Fruit fly (Drosophila melanogaster) whole organism, prepupa: Measurements from ENCODE around the gene Ets21C.
A peak's percentile ranks its signal among the peaks of the same experiment; 100 is the strongest.

ENCODE experiments used
- Blimp-1 ChIP-seq: fragments of 200-800 bp; sonication (Bioruptor generic); optimal IDR thresholded peaks from 3 replicates; lab custom pipeline; 2017; ENCODE audit warnings: missing biosample characterization, missing genetic modification characterization, mild to moderate bottlenecking, moderate library complexity, missing genetic modification reagents
- CG10631 ChIP-seq: fragments of 200-800 bp; sonication (Bioruptor generic); optimal IDR thresholded peaks from 2 replicates; lab custom pipeline; 2016; ENCODE audit warnings: missing biosample characterization, missing genetic modification characterization
- CG10669 ChIP-seq: fragments of 200-800 bp; sonication (Bioruptor generic); optimal IDR thresholded peaks from 3 replicates; lab custom pipeline; 2018; ENCODE audit warnings: missing biosample characterization, mild to moderate bottlenecking, missing genetic modification characterization, moderate library complexity
- CG11762 ChIP-seq: fragments of 200-800 bp; sonication (Bioruptor generic); optimal IDR thresholded peaks from 3 replicates; lab custom pipeline; 2016; ENCODE audit warnings: missing biosample characterization, missing genetic modification characterization; ENCODE audit not compliant: insufficient read depth
- CG11902 ChIP-seq: fragments of 200-800 bp; sonication (Bioruptor generic); optimal IDR thresholded peaks from 3 replicates; lab custom pipeline; 2016; ENCODE audit warnings: missing biosample characterization, missing genetic modification characterization
- CG15336 ChIP-seq: fragments of 200-800 bp; sonication (Bioruptor generic); IDR thresholded peaks from 2 replicates; pipeline ENCODE4 v1.3.6; 2022; ENCODE audit warnings: missing biosample characterization, missing genetic modification characterization
- CG1621 ChIP-seq: fragments of 200-800 bp; sonication (Bioruptor generic); optimal IDR thresholded peaks from 3 replicates; lab custom pipeline; 2018; ENCODE audit warnings: missing biosample characterization, mild to moderate bottlenecking, missing genetic modification characterization
- CG16779 ChIP-seq: fragments of 200-800 bp; sonication (Bioruptor generic); optimal IDR thresholded peaks from 3 replicates; lab custom pipeline; 2017; ENCODE audit warnings: missing biosample characterization, mild to moderate bottlenecking, missing genetic modification characterization
- CG3032 ChIP-seq: fragments of 200-800 bp; optimal IDR thresholded peaks from 2 replicates; lab custom pipeline; 2019; ENCODE audit warnings: missing biosample characterization, mild to moderate bottlenecking, missing genetic modification characterization, moderate library complexity
- CG32006 ChIP-seq: fragments of 200-800 bp; sonication (Bioruptor generic); optimal IDR thresholded peaks from 3 replicates; lab custom pipeline; 2017; ENCODE audit warnings: missing biosample characterization, mild to moderate bottlenecking, missing genetic modification characterization
- CG34406 ChIP-seq: fragments of 200-800 bp; sonication (Bioruptor generic); optimal IDR thresholded peaks from 3 replicates; lab custom pipeline; 2016; ENCODE audit warnings: missing biosample characterization, missing genetic modification characterization
- CG3919 ChIP-seq: fragments of 200-800 bp; sonication (Bioruptor generic); optimal IDR thresholded peaks from 3 replicates; lab custom pipeline; 2016; ENCODE audit warnings: missing biosample characterization, missing genetic modification characterization
- CG4318 ChIP-seq: fragments of 200-800 bp; sonication (Bioruptor generic); optimal IDR thresholded peaks from 3 replicates; lab custom pipeline; 2017; ENCODE audit warnings: missing biosample characterization, mild to moderate bottlenecking, missing genetic modification characterization
- CG6163 ChIP-seq: fragments of 200-800 bp; sonication (Bioruptor generic); IDR thresholded peaks from 3 replicates; pipeline ENCODE4 v1.3.6; 2022; ENCODE audit warnings: missing biosample characterization, missing genetic modification characterization
- CG6276 ChIP-seq: fragments of 200-800 bp; sonication (Bioruptor generic); optimal IDR thresholded peaks from 2 replicates; lab custom pipeline; 2017; ENCODE audit warnings: missing biosample characterization, mild to moderate bottlenecking, missing genetic modification characterization
- CG6808 ChIP-seq: fragments of 200-800 bp; sonication (Bioruptor generic); optimal IDR thresholded peaks from 3 replicates; lab custom pipeline; 2017; ENCODE audit warnings: missing biosample characterization, missing genetic modification characterization, mild to moderate bottlenecking, moderate library complexity, missing genetic modification reagents
- CG6854 ChIP-seq: fragments of 200-800 bp; sonication (Bioruptor generic); optimal IDR thresholded peaks from 2 replicates; lab custom pipeline; 2017; ENCODE audit warnings: missing biosample characterization, mild to moderate bottlenecking, missing genetic modification characterization
- CG8119 ChIP-seq: fragments of 200-800 bp; sonication (Bioruptor generic); IDR thresholded peaks from 3 replicates; pipeline ENCODE4 v1.3.6; 2022; ENCODE audit warnings: missing biosample characterization, missing genetic modification characterization
- CG8632 ChIP-seq: fragments of 200-800 bp; sonication (Bioruptor generic); optimal IDR thresholded peaks from 3 replicates; lab custom pipeline; 2016; ENCODE audit warnings: missing biosample characterization, missing genetic modification characterization
- CG9139 ChIP-seq: fragments of 200-800 bp; sonication (Bioruptor generic); optimal IDR thresholded peaks from 3 replicates; lab custom pipeline; 2017; ENCODE audit warnings: missing biosample characterization, mild to moderate bottlenecking, missing genetic modification characterization
- Eip75B ChIP-seq: fragments of 200-800 bp; sonication (Bioruptor generic); optimal IDR thresholded peaks from 3 replicates; lab custom pipeline; 2016; ENCODE audit warnings: missing biosample characterization, missing genetic modification characterization
- Eip78C ChIP-seq: fragments of 200-800 bp; sonication (Bioruptor generic); peaks from one replicate; lab custom pipeline; 2016; ENCODE audit warnings: missing biosample characterization, missing genetic modification characterization
- Eip93F ChIP-seq: fragments of 200-800 bp; sonication (Bioruptor generic); optimal IDR thresholded peaks from 2 replicates; lab custom pipeline; 2016; ENCODE audit warnings: missing biosample characterization, mild to moderate bottlenecking, missing genetic modification characterization
- Ets96B ChIP-seq: fragments of 200-800 bp; optimal IDR thresholded peaks from 2 replicates; lab custom pipeline; 2019; ENCODE audit warnings: missing biosample characterization, mild to moderate bottlenecking, missing genetic modification characterization, moderate library complexity
- Gug ChIP-seq: fragments of 200-800 bp; sonication (Bioruptor generic); IDR thresholded peaks from 2 replicates; pipeline ENCODE4 v1.3.6; 2022; ENCODE audit warnings: missing biosample characterization, missing genetic modification characterization
- Hr38 ChIP-seq: sonication (Bioruptor generic); optimal IDR thresholded peaks from 2 replicates; lab custom pipeline; 2016; ENCODE audit warnings: missing biosample characterization, missing genetic modification characterization
- Hr39 ChIP-seq: fragments of 200-800 bp; sonication (Bioruptor generic); optimal IDR thresholded peaks from 2 replicates; lab custom pipeline; 2016; ENCODE audit warnings: missing biosample characterization, missing genetic modification characterization
- Smox ChIP-seq: fragments of 200-800 bp; sonication (Bioruptor generic); optimal IDR thresholded peaks from 3 replicates; lab custom pipeline; 2016; ENCODE audit warnings: missing biosample characterization, missing genetic modification characterization
- achi ChIP-seq: fragments of 200-800 bp; sonication (Bioruptor generic); optimal IDR thresholded peaks from 3 replicates; lab custom pipeline; 2016; ENCODE audit warnings: missing biosample characterization, missing genetic modification characterization
- acj6 ChIP-seq: fragments of 200-800 bp; sonication (Bioruptor generic); optimal IDR thresholded peaks from 3 replicates; lab custom pipeline; 2016; ENCODE audit warnings: missing biosample characterization, missing genetic modification characterization
- dsx ChIP-seq: fragments of 200-800 bp; optimal IDR thresholded peaks from 3 replicates; lab custom pipeline; 2019; ENCODE audit warnings: missing biosample characterization, mild to moderate bottlenecking, missing genetic modification characterization, moderate library complexity; ENCODE audit not compliant: poor library complexity, severe bottlenecking
- eg ChIP-seq: fragments of 200-800 bp; sonication (Bioruptor generic); IDR thresholded peaks from 3 replicates; pipeline ENCODE4 v1.3.6; 2022; ENCODE audit warnings: missing biosample characterization, missing genetic modification characterization
- esn ChIP-seq: fragments of 200-800 bp; sonication (Bioruptor generic); optimal IDR thresholded peaks from 2 replicates; lab custom pipeline; 2016; ENCODE audit warnings: missing biosample characterization, mild to moderate bottlenecking, missing genetic modification characterization, moderate library complexity
- fd59A ChIP-seq: fragments of 200-800 bp; sonication (Bioruptor generic); optimal IDR thresholded peaks from 2 replicates; lab custom pipeline; 2017; ENCODE audit warnings: missing biosample characterization, mild to moderate bottlenecking, missing genetic modification characterization, missing genetic modification reagents
- fd85E ChIP-seq: fragments of 200-800 bp; sonication (Bioruptor generic); optimal IDR thresholded peaks from 3 replicates; lab custom pipeline; 2016; ENCODE audit warnings: missing biosample characterization, missing genetic modification characterization
- fkh ChIP-seq: fragments of 200-800 bp; sonication (Bioruptor generic); optimal IDR thresholded peaks from 3 replicates; lab custom pipeline; 2017; ENCODE audit warnings: missing biosample characterization, mild to moderate bottlenecking, missing genetic modification characterization, moderate library complexity
- lz ChIP-seq: fragments of 200-800 bp; sonication (Bioruptor generic); optimal IDR thresholded peaks from 3 replicates; lab custom pipeline; 2016; ENCODE audit warnings: missing biosample characterization, missing genetic modification characterization
- net ChIP-seq: fragments of 200-800 bp; sonication (Bioruptor generic); optimal IDR thresholded peaks from 3 replicates; lab custom pipeline; 2016; ENCODE audit warnings: missing biosample characterization, missing genetic modification characterization
- pdm3 ChIP-seq: fragments of 200-800 bp; sonication (Bioruptor generic); optimal IDR thresholded peaks from 3 replicates; lab custom pipeline; 2016; ENCODE audit warnings: missing biosample characterization, missing genetic modification characterization
- salr ChIP-seq, 2 experiments: fragments of 200-800 bp; sonication (Bioruptor generic); optimal IDR thresholded peaks; 3 replicates each; lab custom pipeline; 2016 to 2018; ENCODE audit warnings: missing biosample characterization in 2 of 2, missing genetic modification characterization in 2 of 2, mild to moderate bottlenecking in 1 of 2
- ss ChIP-seq, 2 experiments: fragments of 200-800 bp; sonication (Bioruptor generic); optimal IDR thresholded peaks; 2 replicates in 1 of 2; 3 replicates in 1 of 2; lab custom pipeline; 2017 to 2018; ENCODE audit warnings: mild to moderate bottlenecking in 2 of 2, missing biosample characterization in 2 of 2, missing genetic modification characterization in 2 of 2, moderate library complexity in 1 of 2
- svp ChIP-seq: fragments of 200-800 bp; sonication (Bioruptor generic); peaks from one replicate; lab custom pipeline; 2016; ENCODE audit warnings: missing biosample characterization, missing genetic modification characterization
- topi ChIP-seq: fragments of 200-800 bp; sonication (Bioruptor generic); optimal IDR thresholded peaks from 3 replicates; lab custom pipeline; 2016; ENCODE audit warnings: missing biosample characterization, missing genetic modification characterization

The Ets21C gene

DNA sequence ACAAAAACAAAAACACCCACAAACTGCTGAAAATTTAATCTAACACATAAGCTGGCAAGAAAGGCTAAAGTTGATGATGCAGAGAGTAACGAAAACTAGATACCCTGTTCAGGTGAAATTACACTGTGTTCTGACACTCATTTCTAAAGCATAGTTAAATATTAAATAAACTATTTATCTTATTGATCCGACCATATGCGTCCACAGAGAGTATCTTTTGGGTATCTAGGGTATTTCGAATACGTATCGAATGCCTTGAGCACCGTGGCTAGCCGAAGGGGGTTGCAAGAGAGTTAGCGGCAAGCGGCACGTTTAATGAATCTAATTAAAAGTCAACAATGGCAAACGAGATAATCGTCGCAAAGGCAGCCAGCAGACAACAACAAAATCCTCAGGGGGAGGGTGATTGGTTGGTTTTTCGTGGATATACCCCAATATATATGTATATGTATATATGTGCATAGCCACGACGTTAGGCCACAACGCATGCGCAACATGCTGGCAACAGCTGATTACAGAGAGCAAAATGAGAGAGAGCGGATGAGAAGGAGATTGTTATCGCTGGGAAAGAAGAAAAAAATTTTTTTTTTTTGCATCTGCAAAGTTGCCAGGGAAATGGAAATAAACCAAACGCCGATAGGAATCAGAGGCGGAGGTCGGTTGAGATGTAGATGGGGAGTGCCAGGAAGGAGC is 30.6 kb downstream of the Ets21C start (continued):
- TF ChIP-seq Eip93F (GFP tag; lab: Kevin White, UChicago) (no peak), CG34406 (GFP tag; lab: Kevin White, UChicago) (no peak), fkh (peak; percentile 34), CG32006 (GFP tag; lab: Kevin White, UChicago) (peak; percentile 35), CG1621 (tag; lab: Kevin White, UChicago) (no peak), CG6808 (GFP tag; lab: Kevin White, UChicago) (no peak), fd59A (no peak), pdm3 (peak; percentile 22), CG9139 (GFP tag; lab: Kevin White, UChicago) (no peak), esn (GFP tag; lab: Kevin White, UChicago) (no peak), CG6854 (GFP tag; lab: Kevin White, UChicago) (no peak), eg (peak; percentile 41; the same call in 1 of the 3 replicates), achi (GFP tag; lab: Kevin White, UChicago) (no peak), topi (GFP tag; lab: Kevin White, UChicago) (no peak), CG15336 (peak; percentile 13; the same call in 1 of the 2 replicates), CG11762 (GFP tag; lab: Kevin White, UChicago) (no peak), CG4318 (GFP tag; lab: Kevin White, UChicago) (no peak), acj6 (GFP tag; lab: Kevin White, UChicago) (no peak), CG8632 (GFP tag; lab: Kevin White, UChicago) (no peak), CG10631 (GFP tag; lab: Kevin White, UChicago) (no peak), CG3919 (GFP tag; lab: Kevin White, UChicago) (no peak), CG3032 (tag; lab: Kevin White, UChicago) (no peak), Gug (GFP tag; lab: Robert Waterston, UW) (peak; percentile 23; the same call in 1 of the 2 replicates), CG11902 (GFP tag; lab: Kevin White, UChicago) (no peak), fd85E (GFP tag; lab: Kevin White, UChicago) (no peak), CG8119 (GFP tag; lab: Robert Waterston, UW) (peak; percentile 57), Hr39 (GFP tag; lab: Kevin White, UChicago) (no peak), Eip75B (GFP tag; lab: Kevin White, UChicago) (no peak), Blimp-1 (GFP tag; lab: Kevin White, UChicago) (no peak), salr (GFP tag; optimal IDR thresholded peaks at IDR 0.05; lab: Kevin White, UChicago) (no peak), Smox (GFP tag; lab: Kevin White, UChicago) (no peak), CG10669 (no peak), ss (GFP tag; optimal IDR thresholded peaks at IDR 0.05; lab: Kevin White, UChicago) (no peak), Eip78C (peak; percentile 43), Hr38 (GFP tag; lab: Kevin White, UChicago) (no peak)

DNA sequence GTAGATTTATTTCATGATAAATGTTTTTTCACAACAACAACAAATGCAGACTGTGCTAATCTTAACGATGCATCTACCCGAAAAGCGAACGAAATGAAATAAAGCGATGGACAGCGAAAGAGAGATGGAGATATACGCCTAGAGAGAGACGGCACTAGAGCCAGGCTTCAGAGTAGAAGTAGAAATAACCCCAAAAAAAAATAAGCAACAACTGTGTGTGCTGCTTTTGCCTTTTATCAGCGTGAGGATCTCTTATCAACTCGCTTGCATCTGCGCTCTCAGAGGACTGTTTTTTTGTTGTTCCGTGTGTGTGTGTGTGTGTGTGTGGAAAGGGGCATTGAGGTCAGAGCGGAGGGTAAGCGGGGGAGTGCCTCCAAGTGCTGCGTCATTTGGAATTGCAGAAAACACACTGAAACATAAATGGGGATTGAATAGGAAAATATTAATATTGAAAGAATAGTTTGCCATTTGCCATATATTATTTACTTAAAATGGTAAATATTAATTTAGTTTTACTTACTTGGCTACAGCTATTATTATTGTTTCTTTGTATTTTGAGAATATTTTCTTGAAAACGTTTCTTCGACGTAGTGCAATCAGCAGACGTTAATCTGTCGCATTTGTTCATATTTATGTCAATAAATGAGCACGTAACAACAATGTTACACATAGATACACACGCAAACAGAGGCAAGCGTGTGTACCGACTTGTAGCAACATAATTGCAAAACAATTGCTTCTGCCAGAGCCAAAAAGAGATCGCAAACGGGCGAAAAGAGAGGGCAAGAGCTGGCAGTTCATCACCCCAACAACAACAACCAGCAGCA is 31.5 kb downstream of the Ets21C start:
- TF ChIP-seq CG4318 (GFP tag; lab: Kevin White, UChicago) (no peak), svp (peak; percentile 78), CG34406 (GFP tag; lab: Kevin White, UChicago) (no peak), Ets96B (tag; lab: Kevin White, UChicago) (no peak), fkh (no peak), Hr38 (GFP tag; lab: Kevin White, UChicago) (no peak), net (GFP tag; lab: Kevin White, UChicago) (no peak), dsx (GFP tag; lab: Kevin White, UChicago) (peak; percentile 54), CG6276 (GFP tag; lab: Kevin White, UChicago) (no peak), Hr39 (GFP tag; lab: Kevin White, UChicago) (no peak), topi (GFP tag; lab: Kevin White, UChicago) (no peak), lz (no peak), CG16779 (tag; lab: Kevin White, UChicago) (no peak), CG3919 (GFP tag; lab: Kevin White, UChicago) (no peak), Gug (GFP tag; lab: Robert Waterston, UW) (no peak), fd85E (GFP tag; lab: Kevin White, UChicago) (no peak), CG6808 (GFP tag; lab: Kevin White, UChicago) (no peak), Eip78C (peak; percentile 62), CG6163 (GFP tag; lab: Robert Waterston, UW) (0 out of 3 replicates have a peak, but pooled peaks have one; percentile 2)
